Worm (Caenorhabditis elegans) whole organism, early embryonic: ENCODE results near the gene clec-124.

Experiments used
- B0310.2 ChIP-seq: sonication (generic microtip); optimal IDR thresholded peaks from 2 replicates; lab custom pipeline; 2016; ENCODE audit warnings: mild to moderate bottlenecking, missing genetic modification characterization, missing compliant biosample characterization
- F13C5.2 ChIP-seq: sonication (generic microtip); optimal IDR thresholded peaks from 2 replicates; lab custom pipeline; 2017; ENCODE audit warnings: mild to moderate bottlenecking, missing genetic modification characterization, inconsistent platforms, missing compliant biosample characterization
- aly-1 ChIP-seq: sonication (generic microtip); optimal IDR thresholded peaks from 2 replicates; lab custom pipeline; 2016; ENCODE audit warnings: missing genetic modification characterization, missing compliant biosample characterization
- ama-1 ChIP-seq: fragments of 150-350 bp; optimal IDR thresholded peaks from 2 replicates; lab custom pipeline; 2014
- ceh-13 ChIP-seq: fragments of 200-800 bp; sonication (Bioruptor generic); optimal IDR thresholded peaks from 2 replicates; lab custom pipeline; 2018; ENCODE audit warnings: mild to moderate bottlenecking, missing genetic modification characterization, missing compliant biosample characterization
- ceh-36 ChIP-seq: sonication (generic microtip); optimal IDR thresholded peaks from 2 replicates; lab custom pipeline; 2016; ENCODE audit warnings: missing genetic modification characterization, inconsistent platforms, missing compliant biosample characterization
- ets-7 ChIP-seq: sonication (generic microtip); optimal IDR thresholded peaks from 2 replicates; lab custom pipeline; 2016; ENCODE audit warnings: missing genotype, missing genetic modification characterization, missing compliant biosample characterization
- flt-1 ChIP-seq: fragments of 200-800 bp; sonication (Bioruptor generic); IDR thresholded peaks from 2 replicates; pipeline ENCODE4 v1.3.6; 2022; ENCODE audit warnings: missing genetic modification characterization, missing compliant biosample characterization
- hmbx-1 ChIP-seq: sonication (generic microtip); optimal IDR thresholded peaks from 2 replicates; lab custom pipeline; 2016; ENCODE audit warnings: mild to moderate bottlenecking, missing genetic modification characterization, missing compliant biosample characterization
- hmg-4 ChIP-seq: fragments of 200-800 bp; sonication (Bioruptor generic); optimal IDR thresholded peaks from 2 replicates; lab custom pipeline; 2018; ENCODE audit warnings: mild to moderate bottlenecking, missing genetic modification characterization, missing compliant biosample characterization
- hnd-1 ChIP-seq: sonication (generic microtip); optimal IDR thresholded peaks from 2 replicates; lab custom pipeline; 2016; ENCODE audit warnings: missing genetic modification characterization, missing compliant biosample characterization
- pes-1 ChIP-seq: fragments of 200-800 bp; sonication (Bioruptor generic); IDR thresholded peaks from 2 replicates; pipeline ENCODE4 v1.3.6; 2022; ENCODE audit warnings: missing genetic modification reagents, missing genetic modification characterization, missing compliant biosample characterization
- scrt-1 ChIP-seq: fragments of 200-800 bp; sonication (Bioruptor generic); IDR thresholded peaks from 2 replicates; pipeline ENCODE4 v1.3.6; 2022; ENCODE audit warnings: missing genetic modification characterization, missing compliant biosample characterization
- sea-1 ChIP-seq: fragments of 200-800 bp; sonication (Bioruptor generic); conservative IDR thresholded peaks from 2 replicates; pipeline ENCODE4 v1.3.6; 2022; ENCODE audit warnings: missing genetic modification characterization, missing compliant biosample characterization
- tbx-11 ChIP-seq: fragments of 200-800 bp; sonication (Bioruptor generic); IDR thresholded peaks from 2 replicates; pipeline ENCODE4 v1.3.6; 2022; ENCODE audit warnings: missing genetic modification characterization, missing compliant biosample characterization
- tbx-37 ChIP-seq: fragments of 200-800 bp; sonication (Bioruptor generic); conservative IDR thresholded peaks from 2 replicates; pipeline ENCODE4 v1.3.6; 2022; ENCODE audit warnings: missing genetic modification reagents, missing genetic modification characterization, missing compliant biosample characterization
- tra-4 ChIP-seq: sonication (generic microtip); optimal IDR thresholded peaks from 2 replicates; lab custom pipeline; 2017; ENCODE audit warnings: missing genetic modification characterization, missing compliant biosample characterization

clec-124 gene

DNA sequence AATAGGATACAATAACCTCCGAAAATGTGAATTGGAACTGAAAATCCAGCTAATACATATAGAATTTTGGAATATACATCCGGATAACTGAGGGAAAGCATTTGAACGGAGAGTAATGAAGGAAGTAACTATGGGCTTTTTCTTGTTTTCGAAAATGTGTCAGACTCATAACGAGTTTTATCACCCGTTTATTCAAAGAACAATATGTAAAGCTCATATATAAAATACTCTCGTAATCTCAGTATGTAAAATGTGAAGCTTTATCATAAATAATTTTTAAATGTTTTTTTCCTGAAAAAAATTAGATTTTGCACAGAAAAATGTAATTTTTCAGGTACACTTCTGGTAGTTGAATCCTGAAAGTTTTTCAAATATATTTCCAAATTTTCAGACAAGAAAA is 19.1 kb upstream of the clec-124 start, which contains the start of gene srh-297:
Gene srh-297 (minus strand): TSS at position 101 of the 400 bp plus-strand sequence.
- no peak for TF ChIP-seq hmbx-1
- no peak for TF ChIP-seq pes-1 (GFP tag; lab: Robert Waterston, UW)
- no peak for TF ChIP-seq hmg-4 (GFP tag; lab: Kevin White, UChicago)
- TF ChIP-seq flt-1 = no peak
- TF ChIP-seq hnd-1 (tag; lab: Kevin White, UChicago) = no peak
- no peak for TF ChIP-seq sea-1 (GFP tag; lab: Robert Waterston, UW)
- no peak for TF ChIP-seq aly-1 (tag; lab: Kevin White, UChicago)
- TF ChIP-seq scrt-1 (GFP tag; lab: Robert Waterston, UW) = no peak
- TF ChIP-seq B0310.2 = no peak
- TF ChIP-seq tbx-11 (GFP tag; lab: Robert Waterston, UW) = no peak
- TF ChIP-seq ceh-36 = no peak
- TF ChIP-seq ceh-13 = no peak
- no peak for TF ChIP-seq F13C5.2 (tag; lab: Kevin White, UChicago)
- TF ChIP-seq tra-4 (tag; lab: Kevin White, UChicago) = no peak
- TF ChIP-seq tbx-37 (GFP tag; lab: Robert Waterston, UW) = no peak

DNA sequence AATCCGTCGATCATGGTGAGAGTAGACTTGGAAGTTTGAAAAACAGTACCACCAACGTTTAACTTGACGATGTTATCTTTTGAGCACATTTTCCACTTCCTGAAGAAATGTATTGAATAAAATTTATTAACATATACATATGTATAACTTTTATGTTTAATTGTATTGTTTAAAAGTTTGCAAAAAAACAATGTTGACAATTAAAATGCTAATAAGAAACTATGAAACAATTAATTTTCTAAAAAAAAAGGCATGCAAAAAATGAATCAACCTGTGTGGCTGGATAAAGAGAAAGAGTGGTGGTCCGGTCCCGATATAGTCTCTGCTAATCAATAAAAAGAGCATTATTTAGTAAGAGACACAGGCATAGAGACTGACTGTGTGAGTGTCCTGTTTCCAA is 14.8 kb upstream of the clec-124 start, which contains the start of gene C17F4.8:
Gene C17F4.8 (minus strand): TSS at position 101 of the 400 bp plus-strand sequence.
- TF ChIP-seq sea-1 (GFP tag; lab: Robert Waterston, UW) (no peak), ceh-36 (no peak), ceh-13 (no peak), aly-1 (tag; lab: Kevin White, UChicago) (no peak), pes-1 (GFP tag; lab: Robert Waterston, UW) (no peak), tbx-11 (GFP tag; lab: Robert Waterston, UW) (no peak), F13C5.2 (tag; lab: Kevin White, UChicago) (no peak), flt-1 (no peak), B0310.2 (no peak)

- TF ChIP-seq ceh-13 (no peak), hnd-1 (tag; lab: Kevin White, UChicago) (no peak), tbx-11 (GFP tag; lab: Robert Waterston, UW) (no peak), flt-1 (no peak), ceh-36 (no peak), hmg-4 (GFP tag; lab: Kevin White, UChicago) (no peak), tra-4 (tag; lab: Kevin White, UChicago) (no peak)
Measured at ce11 chrII:3237038-3237521, 12.4 kb upstream of the clec-124 start, which contains the start of the genes srz-67 and C17F4.11. Gene srz-67, minus strand, starts transcription at chrII:3237138. Gene C17F4.11, plus strand, starts transcription at chrII:3237471.

ce11 chrII:3240207-3240606 is 9.3 kb upstream of the clec-124 start, which contains the start of gene C17F4.3:
Gene C17F4.3, plus strand, starts transcription at chrII:3240507.
- TF ChIP-seq hmbx-1 = no peak
- TF ChIP-seq F13C5.2 (tag; lab: Kevin White, UChicago) = no peak
- no peak for TF ChIP-seq sea-1 (GFP tag; lab: Robert Waterston, UW)
- no peak for TF ChIP-seq hmg-4 (GFP tag; lab: Kevin White, UChicago)
- no peak for TF ChIP-seq tbx-11 (GFP tag; lab: Robert Waterston, UW)
- TF ChIP-seq flt-1 = no peak
- no peak for TF ChIP-seq hnd-1 (tag; lab: Kevin White, UChicago)

DNA sequence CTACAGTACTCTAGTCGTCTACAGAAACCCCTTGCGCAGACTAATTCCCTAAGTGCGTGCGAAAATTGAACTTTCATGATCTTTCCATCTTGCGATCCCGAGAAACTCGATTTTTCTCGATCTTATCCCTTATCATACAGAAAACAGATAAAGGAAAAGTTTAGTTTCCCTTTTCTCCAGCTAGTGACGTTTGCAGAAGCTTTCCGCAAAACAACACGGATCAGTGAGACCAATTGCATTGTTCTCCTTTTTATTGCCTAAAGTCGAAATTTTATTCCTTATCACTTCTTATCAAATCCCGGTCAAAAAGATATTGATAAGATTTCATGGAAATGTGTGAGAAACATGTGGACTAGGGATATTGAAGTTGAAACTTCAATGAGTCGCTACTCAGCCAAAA is 7.7 kb upstream of the clec-124 start:
- TF ChIP-seq ceh-36 (no peak), F13C5.2 (tag; lab: Kevin White, UChicago) (no peak), B0310.2 (no peak)

DNA sequence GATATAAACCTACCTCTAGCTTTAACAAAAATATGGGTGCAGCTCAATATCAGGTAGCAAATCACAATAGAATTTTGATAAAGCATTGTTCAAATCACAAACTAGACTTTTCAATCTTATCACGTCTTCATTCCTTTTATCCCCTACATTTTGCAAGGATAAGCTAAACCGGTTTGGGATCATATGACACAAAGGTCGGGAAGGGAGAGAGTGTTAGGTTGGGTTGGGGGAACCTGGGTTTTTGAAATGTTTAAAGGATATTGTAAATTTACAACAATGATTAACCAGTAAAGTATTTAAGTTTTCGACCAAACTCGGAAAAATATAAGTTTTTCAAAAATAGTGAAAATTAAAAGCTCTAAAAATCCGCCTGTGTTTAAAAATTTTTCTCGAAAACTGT is 5.4 kb upstream of the clec-124 start, which contains the start of gene C17F4.12:
Gene C17F4.12 (minus strand): TSS at position 101 of the 400 bp plus-strand sequence.
- TF ChIP-seq hnd-1 (tag; lab: Kevin White, UChicago) (no peak), hmg-4 (GFP tag; lab: Kevin White, UChicago) (no peak), ceh-36 (no peak), tbx-37 (GFP tag; lab: Robert Waterston, UW) (no peak), ama-1 (no peak), B0310.2 (no peak), ets-7 (tag; lab: Kevin White, UChicago) (no peak), hmbx-1 (no peak), tbx-11 (GFP tag; lab: Robert Waterston, UW) (no peak), F13C5.2 (tag; lab: Kevin White, UChicago) (no peak), scrt-1 (GFP tag; lab: Robert Waterston, UW) (no peak), tra-4 (tag; lab: Kevin White, UChicago) (no peak), ceh-13 (no peak), pes-1 (GFP tag; lab: Robert Waterston, UW) (no peak), aly-1 (tag; lab: Kevin White, UChicago) (no peak)

DNA sequence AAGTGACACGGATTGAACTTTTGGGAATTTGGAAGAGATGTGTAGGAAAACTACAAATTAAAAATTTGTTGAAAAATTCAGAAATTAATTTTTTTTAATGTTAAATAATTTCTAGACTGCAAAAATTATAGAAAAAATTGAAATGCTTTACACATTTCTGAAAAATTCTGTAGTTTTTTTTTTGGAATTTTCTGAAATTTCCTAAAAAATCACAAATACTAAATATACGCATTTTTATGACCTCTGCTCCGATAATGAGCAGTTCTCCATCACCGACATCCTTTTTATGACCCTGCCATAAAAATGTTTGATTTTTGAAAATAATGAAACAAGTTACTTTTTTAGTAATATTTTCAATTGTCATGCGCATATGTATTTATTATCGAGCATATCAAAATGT is 4.7 kb upstream of the clec-124 start:
- TF ChIP-seq hmg-4 (GFP tag; lab: Kevin White, UChicago) (no peak), hmbx-1 (no peak), tra-4 (tag; lab: Kevin White, UChicago) (no peak), ama-1 (no peak), tbx-11 (GFP tag; lab: Robert Waterston, UW) (no peak), sea-1 (GFP tag; lab: Robert Waterston, UW) (no peak), ceh-13 (no peak), flt-1 (no peak), ceh-36 (no peak), B0310.2 (no peak), ets-7 (tag; lab: Kevin White, UChicago) (no peak), tbx-37 (GFP tag; lab: Robert Waterston, UW) (no peak), aly-1 (tag; lab: Kevin White, UChicago) (no peak), F13C5.2 (tag; lab: Kevin White, UChicago) (no peak), hnd-1 (tag; lab: Kevin White, UChicago) (no peak)

ce11 chrII:3245836-3246235 is 3.7 kb upstream of the clec-124 start, which contains the start of gene C17F4.7:
Gene C17F4.7, minus strand, starts transcription at chrII:3246015.
- TF ChIP-seq flt-1 (no peak), sea-1 (GFP tag; lab: Robert Waterston, UW) (no peak), ceh-36 (no peak), hmbx-1 (no peak), aly-1 (tag; lab: Kevin White, UChicago) (no peak), ama-1 (no peak), hnd-1 (tag; lab: Kevin White, UChicago) (no peak), B0310.2 (no peak), hmg-4 (GFP tag; lab: Kevin White, UChicago) (no peak), scrt-1 (GFP tag; lab: Robert Waterston, UW) (no peak), tbx-11 (GFP tag; lab: Robert Waterston, UW) (no peak), F13C5.2 (tag; lab: Kevin White, UChicago) (no peak), pes-1 (GFP tag; lab: Robert Waterston, UW) (no peak)
